Worm (Caenorhabditis elegans): ENCODE measurements around the gene C16C8.11.

DNA sequence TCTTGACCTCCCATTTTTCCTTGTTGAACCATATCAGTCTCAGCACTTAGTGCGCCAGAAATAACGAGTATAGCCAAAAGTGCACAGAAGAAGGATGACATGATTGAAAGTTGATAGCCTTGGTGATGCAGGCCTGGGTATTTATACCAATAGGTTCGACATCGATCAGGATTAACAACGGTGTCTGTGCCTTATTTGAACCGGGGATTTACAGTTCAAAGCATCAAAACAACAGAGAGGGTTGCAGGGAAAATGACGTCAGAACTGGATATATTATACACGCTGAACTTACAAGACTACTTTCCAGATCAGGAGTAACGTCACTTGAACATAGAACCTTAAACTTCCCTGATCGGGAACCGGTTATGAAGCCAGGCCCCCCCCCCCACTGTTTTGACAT is 18.8 kb downstream of the C16C8.11 start, which contains the start of gene Y49F6B.12:
- no peak for TF ChIP-seq aly-1 (tag; optimal IDR thresholded peaks at IDR 0.05)
- no peak for TF ChIP-seq sea-1 (GFP tag; conservative IDR thresholded peaks at IDR 0.05)
- TF ChIP-seq pes-1 (GFP tag; IDR thresholded peaks at IDR 0.05), result no peak
- TF ChIP-seq F13C5.2 (tag; optimal IDR thresholded peaks at IDR 0.05), result no peak
- TF ChIP-seq hmbx-1 (tag; optimal IDR thresholded peaks at IDR 0.05), result no peak
- no peak for TF ChIP-seq ceh-36 (tag; optimal IDR thresholded peaks at IDR 0.05)
- TF ChIP-seq hnd-1 (tag; optimal IDR thresholded peaks at IDR 0.05), result no peak
- no peak for TF ChIP-seq ama-1 (optimal IDR thresholded peaks at IDR 0.05)
- TF ChIP-seq ceh-13 (GFP tag; optimal IDR thresholded peaks at IDR 0.05), result no peak
- TF ChIP-seq tbx-37 (GFP tag; conservative IDR thresholded peaks at IDR 0.05), result no peak
- no peak for TF ChIP-seq scrt-1 (GFP tag; IDR thresholded peaks at IDR 0.05)

Measured in whole organism, early embryonic.